Worm (Caenorhabditis elegans) whole organism, L4/young adult: ENCODE data around the gene ZK1290.1.

ENCODE experiments used
- W03F9.2 ChIP-seq: fragments of 150-350 bp; optimal IDR thresholded peaks from 2 replicates; lab custom pipeline; 2014; ENCODE audit warnings: missing biosample characterization, missing genetic modification characterization
- dao-5 ChIP-seq: sonication (generic microtip); optimal IDR thresholded peaks from 2 replicates; lab custom pipeline; 2016; ENCODE audit warnings: missing genotype, missing genetic modification characterization, moderate library complexity, missing compliant biosample characterization

ce11 chrII:7575614-7576013, 14.1 kb downstream of the ZK1290.1 start, which contains the start of gene F35D2.1:
- TF ChIP-seq dao-5 (tag; lab: Kevin White, UChicago) (no peak), W03F9.2 (tag; lab: Kevin White, UChicago) (no peak)
